Worm (Caenorhabditis elegans) whole organism, L1 larva: ENCODE measurements around the gene K04C1.3.

ENCODE experiments used
- C04F5.9 ChIP-seq: sonication (generic microtip); optimal IDR thresholded peaks from 2 replicates; lab custom pipeline; 2016; ENCODE audit warnings: missing genetic modification characterization, missing compliant biosample characterization
- C16A3.4 ChIP-seq: fragments of 150-350 bp; optimal IDR thresholded peaks from 2 replicates; lab custom pipeline; 2014; ENCODE audit warnings: missing biosample characterization, missing genetic modification characterization
- Y116A8C.19 ChIP-seq: sonication (generic microtip); optimal IDR thresholded peaks from 2 replicates; lab custom pipeline; 2016; ENCODE audit warnings: missing compliant biosample characterization, missing genetic modification characterization, borderline replicate concordance
- aha-1 ChIP-seq: fragments of 150-350 bp; optimal IDR thresholded peaks from 2 replicates; lab custom pipeline; 2014; ENCODE audit warnings: missing biosample characterization, missing genetic modification characterization
- ceh-8 ChIP-seq: fragments of 200-800 bp; sonication (Bioruptor generic); optimal IDR thresholded peaks from 2 replicates; lab custom pipeline; 2018; ENCODE audit warnings: mild to moderate bottlenecking, missing genetic modification characterization, moderate library complexity, missing compliant biosample characterization
- ceh-82 ChIP-seq, 3 experiments: fragments of 150-350 bp in 1 of 3; sonication (generic microtip) in 2 of 3; optimal IDR thresholded peaks; 2 replicates each; lab custom pipeline; 2014 to 2017; ENCODE audit warnings: missing biosample characterization in 3 of 3, missing genetic modification characterization in 3 of 3
- ceh-88 ChIP-seq: fragments of 200-800 bp; sonication (Bioruptor generic); IDR thresholded peaks from 2 replicates; pipeline ENCODE4 v1.3.6; 2022; ENCODE audit warnings: missing genetic modification characterization, missing compliant biosample characterization
- ceh-90 ChIP-seq: sonication (generic microtip); optimal IDR thresholded peaks from 2 replicates; lab custom pipeline; 2016; ENCODE audit warnings: missing genetic modification characterization, missing compliant biosample characterization
- ces-1 ChIP-seq: fragments of 150-350 bp; optimal IDR thresholded peaks from 2 replicates; lab custom pipeline; 2014; ENCODE audit warnings: missing biosample characterization, missing genetic modification reagents, missing genetic modification characterization
- dpl-1 ChIP-seq, 3 experiments: fragments of 150-350 bp in 2 of 3; sonication (generic microtip) in 1 of 3; optimal IDR thresholded peaks; 2 replicates each; lab custom pipeline; 2014 to 2017; ENCODE audit warnings: missing biosample characterization in 3 of 3, missing genetic modification characterization in 3 of 3, missing genetic modification reagents in 3 of 3
- dsc-1 ChIP-seq: sonication (generic microtip); optimal IDR thresholded peaks from 2 replicates; lab custom pipeline; 2016; ENCODE audit warnings: mild to moderate bottlenecking, missing genetic modification characterization, missing compliant biosample characterization
- efl-1 ChIP-seq, 4 experiments: fragments of 150-350 bp; optimal IDR thresholded peaks in 3 of 4; peaks in 1 of 4; 1 replicate in 1 of 4; 2 replicates in 3 of 4; lab custom pipeline; 2014; ENCODE audit warnings: missing biosample characterization in 2 of 4, missing genetic modification characterization in 2 of 4, missing genetic modification reagents in 2 of 4
- egl-27 ChIP-seq, 2 experiments: fragments of 150-350 bp in 1 of 2; sonication (generic microtip); optimal IDR thresholded peaks; 3 replicates each; lab custom pipeline; 2017 to 2018; ENCODE audit warnings: missing biosample characterization in 2 of 2, missing genetic modification characterization in 2 of 2, missing genetic modification reagents in 2 of 2
- elt-2 ChIP-seq: sonication (generic microtip); optimal IDR thresholded peaks from 2 replicates; lab custom pipeline; 2016; ENCODE audit warnings: missing genetic modification characterization, mild to moderate bottlenecking, inconsistent platforms, missing compliant biosample characterization, missing genetic modification reagents
- elt-3 ChIP-seq, 6 experiments: fragments of 150-350 bp in 1 of 6; sonication (generic microtip); optimal IDR thresholded peaks; 2 replicates each; lab custom pipeline; 2017 to 2018; ENCODE audit warnings: missing biosample characterization in 6 of 6, missing genetic modification characterization in 6 of 6, inconsistent platforms in 1 of 6
- fkh-10 ChIP-seq: sonication (generic microtip); optimal IDR thresholded peaks from 2 replicates; lab custom pipeline; 2017; ENCODE audit warnings: missing biosample characterization, missing genetic modification reagents, missing genetic modification characterization
- fkh-4 ChIP-seq: sonication (generic microtip); optimal IDR thresholded peaks from 2 replicates; lab custom pipeline; 2016; ENCODE audit warnings: missing compliant biosample characterization, missing genetic modification characterization, borderline replicate concordance
- fkh-8 ChIP-seq: sonication (generic microtip); optimal IDR thresholded peaks from 2 replicates; lab custom pipeline; 2016; ENCODE audit warnings: mild to moderate bottlenecking, missing genetic modification characterization, missing compliant biosample characterization
- grh-1 ChIP-seq: fragments of 200-800 bp; sonication (Bioruptor generic); IDR thresholded peaks from 2 replicates; pipeline ENCODE4 v1.3.6; 2022; ENCODE audit warnings: missing genetic modification reagents, missing genetic modification characterization, missing compliant biosample characterization
- hlh-17 ChIP-seq: fragments of 200-800 bp; sonication (Bioruptor generic); optimal IDR thresholded peaks from 2 replicates; lab custom pipeline; 2018; ENCODE audit warnings: missing genetic modification characterization, mild to moderate bottlenecking, missing compliant biosample characterization, moderate library complexity, borderline replicate concordance
- irx-1 ChIP-seq: sonication (generic microtip); optimal IDR thresholded peaks from 2 replicates; lab custom pipeline; 2016; ENCODE audit warnings: missing genetic modification characterization, missing compliant biosample characterization
- jun-1 ChIP-seq: fragments of 150-350 bp; optimal IDR thresholded peaks from 2 replicates; lab custom pipeline; 2014; ENCODE audit warnings: missing biosample characterization, missing genetic modification reagents, missing genetic modification characterization
- lin-14 ChIP-seq: fragments of 200-800 bp; sonication (Bioruptor generic); optimal IDR thresholded peaks from 2 replicates; lab custom pipeline; 2018; ENCODE audit warnings: mild to moderate bottlenecking, missing genetic modification characterization, moderate library complexity, missing compliant biosample characterization
- lir-3 ChIP-seq: sonication (generic microtip); optimal IDR thresholded peaks from 2 replicates; lab custom pipeline; 2016; ENCODE audit warnings: mild to moderate bottlenecking, missing genetic modification characterization, moderate library complexity, missing compliant biosample characterization; ENCODE audit not compliant: poor library complexity
- lsy-2 ChIP-seq, 2 experiments: fragments of 150-350 bp; optimal IDR thresholded peaks; 2 replicates each; lab custom pipeline; 2014; ENCODE audit warnings: missing biosample characterization in 2 of 2, missing genetic modification characterization in 2 of 2
- mep-1 ChIP-seq: fragments of 150-350 bp; optimal IDR thresholded peaks from 2 replicates; lab custom pipeline; 2014; ENCODE audit warnings: missing biosample characterization, missing genetic modification characterization
- nhr-11 ChIP-seq: fragments of 150-350 bp; optimal IDR thresholded peaks from 2 replicates; lab custom pipeline; 2014; ENCODE audit warnings: missing biosample characterization, missing genetic modification characterization
- nhr-20 ChIP-seq: sonication (generic microtip); optimal IDR thresholded peaks from 2 replicates; lab custom pipeline; 2016; ENCODE audit warnings: mild to moderate bottlenecking, missing genetic modification characterization, missing compliant biosample characterization
- nhr-28 ChIP-seq: fragments of 150-350 bp; optimal IDR thresholded peaks from 2 replicates; lab custom pipeline; 2014; ENCODE audit warnings: missing biosample characterization, missing genetic modification characterization
- nhr-47 ChIP-seq: sonication (generic microtip); optimal IDR thresholded peaks from 2 replicates; lab custom pipeline; 2016; ENCODE audit warnings: mild to moderate bottlenecking, missing genetic modification characterization, moderate library complexity, missing compliant biosample characterization
- nhr-71 ChIP-seq: sonication (generic microtip); optimal IDR thresholded peaks from 2 replicates; lab custom pipeline; 2016; ENCODE audit warnings: mild to moderate bottlenecking, missing genetic modification characterization, moderate library complexity, missing compliant biosample characterization
- nhr-77 ChIP-seq: fragments of 150-350 bp; optimal IDR thresholded peaks from 2 replicates; lab custom pipeline; 2014; ENCODE audit warnings: missing biosample characterization, missing genetic modification characterization
- pag-3 ChIP-seq: sonication (generic microtip); optimal IDR thresholded peaks from 2 replicates; lab custom pipeline; 2017; ENCODE audit warnings: missing genetic modification characterization, mild to moderate bottlenecking, missing compliant biosample characterization, antibody characterized with exemption, borderline replicate concordance; ENCODE audit not compliant: insufficient read depth
- pax-3 ChIP-seq: fragments of 200-800 bp; sonication (Bioruptor generic); optimal IDR thresholded peaks from 2 replicates; lab custom pipeline; 2018; ENCODE audit warnings: mild to moderate bottlenecking, missing genetic modification characterization, moderate library complexity, missing compliant biosample characterization
- rnt-1 ChIP-seq: sonication (generic microtip); optimal IDR thresholded peaks from 2 replicates; lab custom pipeline; 2016; ENCODE audit warnings: mild to moderate bottlenecking, missing genetic modification characterization, moderate library complexity, missing compliant biosample characterization
- snpc-4 ChIP-seq: fragments of 150-350 bp; optimal IDR thresholded peaks from 2 replicates; lab custom pipeline; 2014; ENCODE audit warnings: missing biosample characterization, missing genetic modification characterization
- snu-23 ChIP-seq: sonication (generic microtip); optimal IDR thresholded peaks from 2 replicates; lab custom pipeline; 2016; ENCODE audit warnings: missing genetic modification characterization, missing compliant biosample characterization
- sox-4 ChIP-seq: sonication (generic microtip); optimal IDR thresholded peaks from 2 replicates; lab custom pipeline; 2016; ENCODE audit warnings: missing genetic modification characterization, missing compliant biosample characterization
- swsn-7 ChIP-seq: sonication (generic microtip); optimal IDR thresholded peaks from 2 replicates; lab custom pipeline; 2016; ENCODE audit warnings: missing genetic modification characterization, missing compliant biosample characterization
- unc-130 ChIP-seq: fragments of 150-350 bp; optimal IDR thresholded peaks from 2 replicates; lab custom pipeline; 2017; ENCODE audit warnings: missing biosample characterization, missing genetic modification characterization, inconsistent platforms
- unc-30 ChIP-seq: sonication (generic microtip); optimal IDR thresholded peaks from 2 replicates; lab custom pipeline; 2017; ENCODE audit warnings: missing biosample characterization, missing genetic modification characterization
- unc-62 ChIP-seq: fragments of 150-350 bp; optimal IDR thresholded peaks from 2 replicates; lab custom pipeline; 2014; ENCODE audit warnings: missing biosample characterization, missing genetic modification reagents, missing genetic modification characterization
- unc-86 ChIP-seq: sonication (generic microtip); optimal IDR thresholded peaks from 2 replicates; lab custom pipeline; 2016; ENCODE audit warnings: missing genetic modification characterization, missing compliant biosample characterization
- unc-98 ChIP-seq: fragments of 200-800 bp; sonication (Bioruptor generic); IDR thresholded peaks from 2 replicates; pipeline ENCODE4 v1.3.6; 2022; ENCODE audit warnings: missing genetic modification characterization, missing compliant biosample characterization
- vab-15 ChIP-seq: sonication (generic microtip); optimal IDR thresholded peaks from 2 replicates; lab custom pipeline; 2017; ENCODE audit warnings: missing genotype, mild to moderate bottlenecking, missing genetic modification characterization, missing compliant biosample characterization
- xbp-1 ChIP-seq: sonication (generic microtip); optimal IDR thresholded peaks from 2 replicates; lab custom pipeline; 2016; ENCODE audit warnings: missing genetic modification characterization, missing compliant biosample characterization

K04C1.3 gene

DNA sequence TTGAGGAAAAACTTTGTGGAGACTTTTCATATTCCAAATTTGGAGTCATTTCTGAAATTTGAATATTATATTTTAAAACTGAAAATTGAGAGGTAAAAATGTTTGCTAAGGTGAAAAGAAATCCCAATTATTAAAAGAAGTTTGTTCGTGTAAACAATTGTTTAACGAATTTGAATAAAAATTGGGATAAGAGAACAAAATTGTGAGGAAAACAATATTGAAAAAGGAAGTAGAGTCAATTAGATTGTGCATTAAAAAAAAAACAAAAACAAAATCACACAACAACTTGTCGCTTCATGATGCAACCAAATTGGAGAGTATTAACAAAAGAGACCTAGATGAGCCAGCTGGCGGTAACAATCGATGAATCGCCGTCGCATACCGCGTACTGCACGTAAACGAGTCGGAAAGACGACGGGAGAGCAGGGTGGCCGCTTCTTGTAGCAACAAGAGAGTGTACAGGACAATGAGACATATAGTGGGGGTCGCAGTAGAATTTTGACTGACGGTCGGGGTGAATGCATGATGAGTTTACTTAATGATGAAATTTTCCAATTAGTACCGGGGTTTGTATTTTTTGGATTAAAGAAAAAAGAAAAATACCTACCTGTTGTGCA, at the start of gene K04C1.3:
Gene K04C1.3 (minus strand): TSS at position 51 of the 617 bp plus-strand sequence.
- TF ChIP-seq swsn-7 (tag; lab: Kevin White, UChicago) = no peak

DNA sequence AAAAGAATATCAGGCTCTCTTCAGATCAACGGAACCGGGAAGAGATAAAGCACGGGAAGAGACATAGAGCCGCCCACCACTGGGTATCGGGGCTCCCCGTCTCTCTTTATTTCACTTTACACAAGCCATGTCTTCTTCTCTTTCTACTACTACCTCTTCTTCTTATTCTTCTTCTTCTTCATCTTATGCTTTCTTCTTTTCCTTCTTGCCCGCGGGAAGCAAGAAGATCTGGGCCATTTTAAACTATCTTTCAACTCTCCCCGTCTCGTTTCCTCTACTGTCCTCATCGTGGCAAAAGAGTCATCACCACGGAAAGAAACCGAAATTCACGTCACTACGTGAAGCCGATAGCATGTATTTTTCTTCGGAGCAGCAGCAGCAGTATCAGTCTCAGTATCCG, 49.4 kb upstream of the K04C1.3 start:
- TF ChIP-seq irx-1 (tag; lab: Kevin White, UChicago) (no peak), pax-3 (tag; lab: Kevin White, UChicago) (no peak), rnt-1 (peak; percentile 36), snpc-4 (tag; lab: Kevin White, UChicago) (no peak), fkh-8 (tag; lab: Kevin White, UChicago) (no peak), Y116A8C.19 (no peak), efl-1 (optimal IDR thresholded peaks at IDR 0.05; lab: Kevin White, UChicago) (no peak), efl-1 (GFP tag; optimal IDR thresholded peaks at IDR 0.05 in 1 of 2; lab: Kevin White, UChicago) (no peak), unc-62 (GFP tag; lab: Kevin White, UChicago) (no peak), fkh-4 (tag; lab: Kevin White, UChicago) (no peak), unc-98 (GFP tag; lab: Robert Waterston, UW) (no peak), snu-23 (GFP tag; lab: Kevin White, UChicago) (peak; percentile 43), nhr-77 (tag; lab: Kevin White, UChicago) (no peak), lsy-2 (tag; optimal IDR thresholded peaks at IDR 0.05; lab: Kevin White, UChicago) (peak in 1 of 2 experiments; percentile 14), nhr-20 (peak; percentile 24), nhr-71 (tag; lab: Kevin White, UChicago) (peak; percentile 71), unc-130 (tag; lab: Kevin White, UChicago) (no peak), swsn-7 (tag; lab: Kevin White, UChicago) (peak; percentile 1), fkh-10 (GFP tag; lab: Kevin White, UChicago) (no peak), aha-1 (no peak), lin-14 (GFP tag; lab: Kevin White, UChicago) (peak; percentile 64), dsc-1 (tag; lab: Kevin White, UChicago) (peak; percentile 39), pag-3 (tag; lab: Kevin White, UChicago) (peak; percentile 55), mep-1 (no peak)
- TF ChIP-seq, all 84 proteins: peak for 9

DNA sequence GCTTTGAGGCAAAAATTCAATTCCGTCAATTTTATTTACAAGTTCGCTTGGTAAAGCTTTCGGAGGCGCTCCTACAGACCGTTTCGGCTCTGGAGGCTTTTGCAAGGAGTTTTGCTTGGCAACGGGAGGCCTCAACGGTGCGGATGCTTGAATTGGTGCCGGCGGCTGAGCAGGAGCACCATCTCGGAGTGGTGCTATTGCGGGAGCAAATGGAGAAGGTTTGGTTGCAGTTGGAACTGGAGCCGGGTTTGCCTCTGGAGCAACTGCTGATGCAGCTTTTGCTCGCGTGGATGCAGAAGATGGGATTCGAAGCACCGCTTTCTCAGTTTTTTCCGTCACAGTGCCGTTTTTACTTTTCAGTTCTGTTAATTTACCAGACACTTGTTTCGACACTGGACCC, 46.8 kb upstream of the K04C1.3 start:
- no peak for TF ChIP-seq mep-1
- no peak for TF ChIP-seq lir-3 (tag; lab: Kevin White, UChicago)
- no peak for TF ChIP-seq unc-86 (tag; lab: Kevin White, UChicago)
- no peak for TF ChIP-seq ceh-90
- TF ChIP-seq nhr-77 (tag; lab: Kevin White, UChicago) = no peak
- no peak for TF ChIP-seq C16A3.4 (tag; lab: Kevin White, UChicago)
- no peak for TF ChIP-seq C04F5.9 (tag; lab: Kevin White, UChicago)
- no peak for TF ChIP-seq xbp-1
- TF ChIP-seq dpl-1 (GFP tag; optimal IDR thresholded peaks at IDR 0.05; lab: Kevin White, UChicago) = no peak
- TF ChIP-seq aha-1 = no peak
- TF ChIP-seq unc-30 (tag; lab: Kevin White, UChicago) = no peak
- TF ChIP-seq nhr-11 (tag; lab: Kevin White, UChicago) = no peak
- TF ChIP-seq elt-3 (tag; optimal IDR thresholded peaks at IDR 0.05; lab: Kevin White, UChicago) = no peak

DNA sequence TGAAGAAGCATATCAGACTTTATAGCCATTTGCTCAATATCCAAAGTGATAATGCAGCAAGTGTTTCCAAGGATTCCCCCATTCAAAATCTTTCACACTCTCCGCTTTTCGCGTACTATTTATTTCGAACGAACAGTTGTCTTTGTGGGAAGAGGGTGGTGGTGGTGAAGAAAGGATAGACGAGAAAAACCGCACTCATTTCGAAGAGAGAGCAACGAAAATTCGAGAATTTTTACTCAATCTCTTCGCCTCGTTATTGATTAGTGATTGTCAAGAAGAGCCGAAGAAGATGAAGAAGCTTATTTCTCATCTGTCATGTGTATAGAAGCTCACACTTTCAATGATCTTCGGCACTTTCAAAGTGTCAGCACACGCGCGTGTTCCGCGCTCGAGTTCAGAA, 44.7 kb upstream of the K04C1.3 start:
- TF ChIP-seq unc-130 (tag; lab: Kevin White, UChicago) (peak; percentile 40), nhr-47 (tag; lab: Kevin White, UChicago) (no peak), fkh-4 (tag; lab: Kevin White, UChicago) (no peak), nhr-71 (tag; lab: Kevin White, UChicago) (peak; percentile 86), egl-27 (tag; optimal IDR thresholded peaks at IDR 0.05; lab: Kevin White, UChicago) (no peak), hlh-17 (GFP tag; lab: Kevin White, UChicago) (no peak), vab-15 (tag; lab: Kevin White, UChicago) (no peak), nhr-20 (peak; percentile 46), sox-4 (tag; lab: Kevin White, UChicago) (no peak), snpc-4 (tag; lab: Kevin White, UChicago) (no peak), ceh-8 (GFP tag; lab: Kevin White, UChicago) (no peak), grh-1 (GFP tag; lab: Robert Waterston, UW) (no peak), nhr-28 (no peak), jun-1 (tag; lab: Kevin White, UChicago) (no peak), ceh-88 (GFP tag; lab: Robert Waterston, UW) (no peak), ces-1 (GFP tag; lab: Kevin White, UChicago) (no peak), ceh-82 (tag; optimal IDR thresholded peaks at IDR 0.05; lab: Kevin White, UChicago) (no peak), elt-2 (tag; lab: Kevin White, UChicago) (no peak)
